Worm (Caenorhabditis elegans) whole organism, mixed stage, embryonic: ENCODE measurements around the gene C14F11.7.

ENCODE experiments used
- M03D4.4 ChIP-seq: sonication (generic microtip); optimal IDR thresholded peaks from 2 replicates; lab custom pipeline; 2017; ENCODE audit warnings: mild to moderate bottlenecking, missing genetic modification characterization, missing compliant biosample characterization
- bed-3 ChIP-seq: fragments of 200-800 bp; sonication (Bioruptor generic); optimal IDR thresholded peaks from 3 replicates; lab custom pipeline; 2018; ENCODE audit warnings: mild to moderate bottlenecking, missing genetic modification characterization, moderate library complexity, missing compliant biosample characterization
- blmp-1 ChIP-seq: fragments of 150-350 bp; optimal IDR thresholded peaks from 2 replicates; lab custom pipeline; 2014; ENCODE audit warnings: missing biosample characterization, missing genetic modification characterization
- ceh-39 ChIP-seq: fragments of 150-350 bp; optimal IDR thresholded peaks from 2 replicates; lab custom pipeline; 2014; ENCODE audit warnings: missing biosample characterization, missing genetic modification characterization
- ceh-43 ChIP-seq: fragments of 200-800 bp; sonication (Bioruptor generic); optimal IDR thresholded peaks from 2 replicates; lab custom pipeline; 2018; ENCODE audit warnings: mild to moderate bottlenecking, missing genetic modification characterization, moderate library complexity, missing compliant biosample characterization
- ceh-83 ChIP-seq: fragments of 200-800 bp; sonication (Bioruptor generic); optimal IDR thresholded peaks from 2 replicates; lab custom pipeline; 2018; ENCODE audit warnings: mild to moderate bottlenecking, missing genetic modification characterization, missing compliant biosample characterization
- ces-1 ChIP-seq: fragments of 150-350 bp; optimal IDR thresholded peaks from 2 replicates; lab custom pipeline; 2014; ENCODE audit warnings: missing biosample characterization, missing genetic modification reagents, missing genetic modification characterization
- cnd-1 ChIP-seq: fragments of 200-800 bp; sonication (Bioruptor generic); optimal IDR thresholded peaks from 2 replicates; lab custom pipeline; 2018; ENCODE audit warnings: mild to moderate bottlenecking, missing genetic modification characterization, missing compliant biosample characterization
- drap-1 ChIP-seq: fragments of 200-800 bp; sonication (Bioruptor generic); optimal IDR thresholded peaks from 3 replicates; lab custom pipeline; 2018; ENCODE audit warnings: mild to moderate bottlenecking, missing genetic modification characterization, missing compliant biosample characterization
- elt-1 ChIP-seq: sonication (generic microtip); optimal IDR thresholded peaks from 2 replicates; lab custom pipeline; 2017; ENCODE audit warnings: missing genetic modification characterization, mild to moderate bottlenecking, missing compliant biosample characterization, antibody characterized with exemption, moderate library complexity, borderline replicate concordance; ENCODE audit not compliant: insufficient read depth
- elt-3 ChIP-seq: fragments of 150-350 bp; optimal IDR thresholded peaks from 2 replicates; lab custom pipeline; 2014; ENCODE audit warnings: missing biosample characterization, missing genetic modification characterization
- flh-1 ChIP-seq: fragments of 200-800 bp; sonication (Bioruptor generic); optimal IDR thresholded peaks from 2 replicates; lab custom pipeline; 2018; ENCODE audit warnings: mild to moderate bottlenecking, missing genetic modification characterization, moderate library complexity, missing compliant biosample characterization
- ham-2 ChIP-seq: fragments of 200-800 bp; sonication (Bioruptor generic); optimal IDR thresholded peaks from 2 replicates; lab custom pipeline; 2018; ENCODE audit warnings: mild to moderate bottlenecking, missing genetic modification characterization, missing compliant biosample characterization
- hlh-1 ChIP-seq: fragments of 150-350 bp; optimal IDR thresholded peaks from 2 replicates; lab custom pipeline; 2014; ENCODE audit warnings: missing biosample characterization, missing genetic modification reagents, missing genetic modification characterization
- lin-13 ChIP-seq: fragments of 150-350 bp; optimal IDR thresholded peaks from 2 replicates; lab custom pipeline; 2014; ENCODE audit warnings: missing biosample characterization, missing genetic modification characterization
- lin-32 ChIP-seq: fragments of 200-800 bp; sonication (Bioruptor generic); optimal IDR thresholded peaks from 2 replicates; lab custom pipeline; 2018; ENCODE audit warnings: mild to moderate bottlenecking, missing genetic modification characterization, missing compliant biosample characterization
- lsy-2 ChIP-seq: fragments of 150-350 bp; optimal IDR thresholded peaks from 2 replicates; lab custom pipeline; 2014; ENCODE audit warnings: missing biosample characterization, missing genetic modification characterization
- mab-5 ChIP-seq: fragments of 150-350 bp; optimal IDR thresholded peaks from 2 replicates; lab custom pipeline; 2014; ENCODE audit warnings: missing biosample characterization, missing genetic modification characterization
- mep-1 ChIP-seq: fragments of 150-350 bp; optimal IDR thresholded peaks from 2 replicates; lab custom pipeline; 2017; ENCODE audit warnings: missing biosample characterization, missing genetic modification reagents, missing genetic modification characterization, inconsistent platforms
- mls-2 ChIP-seq: sonication (generic microtip); optimal IDR thresholded peaks from 2 replicates; lab custom pipeline; 2016; ENCODE audit warnings: mild to moderate bottlenecking, missing genetic modification characterization, moderate library complexity, missing compliant biosample characterization
- nhr-12 ChIP-seq: fragments of 150-350 bp; optimal IDR thresholded peaks from 2 replicates; lab custom pipeline; 2014; ENCODE audit warnings: missing biosample characterization, missing genetic modification characterization
- nhr-2 ChIP-seq: fragments of 150-350 bp; optimal IDR thresholded peaks from 2 replicates; lab custom pipeline; 2014; ENCODE audit warnings: missing biosample characterization, missing genetic modification characterization
- nhr-237 ChIP-seq: fragments of 150-350 bp; optimal IDR thresholded peaks from 2 replicates; lab custom pipeline; 2014; ENCODE audit warnings: missing biosample characterization, missing genetic modification characterization
- nhr-28 ChIP-seq: fragments of 150-350 bp; optimal IDR thresholded peaks from 2 replicates; lab custom pipeline; 2014; ENCODE audit warnings: missing biosample characterization, missing genetic modification characterization
- nhr-76 ChIP-seq: sonication (generic microtip); optimal IDR thresholded peaks from 2 replicates; lab custom pipeline; 2017; ENCODE audit warnings: missing biosample characterization, missing genetic modification characterization
- pha-4 ChIP-seq: fragments of 150-350 bp; optimal IDR thresholded peaks from 2 replicates; lab custom pipeline; 2018; ENCODE audit warnings: missing biosample characterization, missing genetic modification reagents, missing genetic modification characterization
- sem-2 ChIP-seq: fragments of 200-800 bp; sonication (Bioruptor generic); optimal IDR thresholded peaks from 2 replicates; lab custom pipeline; 2018; ENCODE audit warnings: mild to moderate bottlenecking, missing genetic modification characterization, missing compliant biosample characterization
- snpc-4 ChIP-seq: fragments of 150-350 bp; optimal IDR thresholded peaks from 2 replicates; lab custom pipeline; 2014; ENCODE audit warnings: missing biosample characterization, missing genetic modification characterization
- sptf-1 ChIP-seq: sonication (generic microtip); optimal IDR thresholded peaks from 2 replicates; lab custom pipeline; 2017; ENCODE audit warnings: mild to moderate bottlenecking, missing genetic modification characterization, moderate library complexity, missing compliant biosample characterization
- tbx-8 ChIP-seq: fragments of 200-800 bp; sonication (Bioruptor generic); optimal IDR thresholded peaks from 2 replicates; lab custom pipeline; 2018; ENCODE audit warnings: mild to moderate bottlenecking, missing genetic modification characterization, moderate library complexity, missing compliant biosample characterization
- unc-120 ChIP-seq: sonication (generic microtip); optimal IDR thresholded peaks from 2 replicates; lab custom pipeline; 2017; ENCODE audit warnings: missing genetic modification characterization, missing compliant biosample characterization; ENCODE audit not compliant: poor library complexity, severe bottlenecking
- unc-39 ChIP-seq: fragments of 150-350 bp; optimal IDR thresholded peaks from 2 replicates; lab custom pipeline; 2014; ENCODE audit warnings: missing biosample characterization, missing genetic modification characterization
- unc-62 ChIP-seq: fragments of 150-350 bp; optimal IDR thresholded peaks from 2 replicates; lab custom pipeline; 2014; ENCODE audit warnings: missing biosample characterization, missing genetic modification reagents, missing genetic modification characterization
- zip-8 ChIP-seq: fragments of 150-350 bp; optimal IDR thresholded peaks from 2 replicates; lab custom pipeline; 2014; ENCODE audit warnings: missing biosample characterization, missing genetic modification characterization
- ztf-11 ChIP-seq: fragments of 150-350 bp; optimal IDR thresholded peaks from 2 replicates; lab custom pipeline; 2014; ENCODE audit warnings: missing biosample characterization, missing genetic modification characterization

C14F11.7 gene

ce11 chrX:6219892-6220291 lies 11.5 kb upstream of the C14F11.7 start:
- TF ChIP-seq nhr-237 (no peak), sem-2 (GFP tag; lab: Kevin White, UChicago) (no peak), ztf-11 (tag; lab: Kevin White, UChicago) (no peak), unc-120 (tag; lab: Kevin White, UChicago) (peak; percentile 33), mab-5 (tag; lab: Kevin White, UChicago) (no peak), flh-1 (GFP tag; lab: Kevin White, UChicago) (no peak), hlh-1 (tag; lab: Kevin White, UChicago) (peak; percentile 5), elt-3 (tag; lab: Kevin White, UChicago) (no peak), mls-2 (peak; percentile 57), M03D4.4 (peak; percentile 55), mep-1 (tag; lab: Kevin White, UChicago) (peak; percentile 18), nhr-12 (no peak), snpc-4 (tag; lab: Kevin White, UChicago) (no peak), pha-4 (tag; lab: Kevin White, UChicago) (no peak), elt-1 (tag; lab: Kevin White, UChicago) (no peak), lsy-2 (no peak), drap-1 (GFP tag; lab: Kevin White, UChicago) (peak; percentile 68), bed-3 (peak; percentile 56), tbx-8 (GFP tag; lab: Kevin White, UChicago) (no peak), nhr-2 (tag; lab: Kevin White, UChicago) (no peak), zip-8 (tag; lab: Kevin White, UChicago) (no peak), ceh-83 (GFP tag; lab: Kevin White, UChicago) (peak; percentile 72), ces-1 (peak; percentile 7), lin-13 (peak; percentile 21), nhr-76 (no peak), ceh-43 (peak; percentile 20), ham-2 (GFP tag; lab: Kevin White, UChicago) (no peak), nhr-28 (no peak), unc-62 (GFP tag; lab: Kevin White, UChicago) (no peak), blmp-1 (tag; lab: Kevin White, UChicago) (no peak), lin-32 (GFP tag; lab: Kevin White, UChicago) (peak; percentile 29), unc-39 (no peak), cnd-1 (peak; percentile 40), sptf-1 (tag; lab: Kevin White, UChicago) (peak; percentile 82), ceh-39 (tag; lab: Kevin White, UChicago) (no peak)
- TF ChIP-seq, all 35 proteins: peak for 14

DNA sequence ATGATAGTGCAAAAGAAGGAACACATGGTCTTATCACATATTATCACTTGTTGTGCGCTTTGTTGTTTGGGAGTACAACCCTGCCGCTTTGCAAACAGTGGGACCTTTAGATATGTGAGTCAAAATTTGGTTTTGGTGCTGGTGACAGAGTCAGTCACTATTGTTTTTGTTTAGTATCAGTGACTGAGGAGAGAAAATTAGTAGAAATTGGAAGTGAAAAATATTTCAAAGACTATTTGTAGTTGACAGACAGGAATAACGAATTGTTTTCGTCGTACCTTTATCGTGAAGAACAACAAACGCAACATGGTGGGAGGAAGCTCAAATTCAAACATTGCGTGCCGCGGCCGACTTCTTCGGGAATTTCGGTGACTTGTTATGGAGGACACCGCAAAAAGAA lies 8.2 kb upstream of the C14F11.7 start, which contains the start of gene lrch-1:
TSS of gene lrch-1 (minus strand) at position 101 of the 400 bp plus-strand sequence.
- TF ChIP-seq lin-13: no peak
- no peak for TF ChIP-seq nhr-76
- no peak for TF ChIP-seq mep-1 (tag; lab: Kevin White, UChicago)
- TF ChIP-seq lin-32 (GFP tag; lab: Kevin White, UChicago): no peak
- TF ChIP-seq elt-3 (tag; lab: Kevin White, UChicago): no peak
- no peak for TF ChIP-seq M03D4.4

DNA sequence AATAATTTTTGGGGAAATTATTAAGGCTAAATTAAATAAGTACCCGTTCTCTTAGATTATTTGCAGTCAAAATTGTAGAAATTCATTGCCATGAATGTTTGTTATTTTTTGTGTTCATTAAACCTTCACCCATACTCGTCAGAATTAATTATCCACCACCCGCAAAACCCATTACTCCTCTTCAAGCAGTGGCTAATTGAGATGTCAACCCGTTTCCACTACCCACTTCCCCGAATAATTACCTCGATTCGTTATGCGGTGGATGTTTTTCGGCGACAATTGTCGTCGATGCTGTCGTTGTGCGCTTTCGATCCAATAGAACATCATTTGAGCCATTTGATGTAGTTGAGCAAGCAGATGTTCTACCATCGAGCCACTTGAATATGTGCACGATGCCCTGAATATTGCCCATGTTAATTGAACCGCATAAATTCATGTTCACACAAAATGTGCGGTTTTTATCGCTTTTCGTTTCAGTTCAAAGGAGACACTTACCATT lies 3.0 kb upstream of the C14F11.7 start:
- TF ChIP-seq ceh-43: peak; percentile 55
- no peak for TF ChIP-seq ceh-39 (tag; lab: Kevin White, UChicago)
- TF ChIP-seq drap-1 (GFP tag; lab: Kevin White, UChicago): no peak
- TF ChIP-seq nhr-237: no peak
- TF ChIP-seq flh-1 (GFP tag; lab: Kevin White, UChicago): no peak
- no peak for TF ChIP-seq unc-120 (tag; lab: Kevin White, UChicago)
- no peak for TF ChIP-seq cnd-1
- TF ChIP-seq nhr-2 (tag; lab: Kevin White, UChicago): no peak
- TF ChIP-seq ham-2 (GFP tag; lab: Kevin White, UChicago): no peak
- no peak for TF ChIP-seq M03D4.4
- no peak for TF ChIP-seq lin-32 (GFP tag; lab: Kevin White, UChicago)
- TF ChIP-seq elt-1 (tag; lab: Kevin White, UChicago): no peak
- no peak for TF ChIP-seq mab-5 (tag; lab: Kevin White, UChicago)
- no peak for TF ChIP-seq ztf-11 (tag; lab: Kevin White, UChicago)
- peak; percentile 88 for TF ChIP-seq ces-1
